Worm (Caenorhabditis elegans) whole organism, mixed stage, embryonic: ENCODE results near the gene cpr-1.

Experiments used
- lin-13 ChIP-seq: fragments of 150-350 bp; optimal IDR thresholded peaks from 2 replicates; lab custom pipeline; 2014; ENCODE audit warnings: missing biosample characterization, missing genetic modification characterization
- mep-1 ChIP-seq: fragments of 150-350 bp; optimal IDR thresholded peaks from 2 replicates; lab custom pipeline; 2017; ENCODE audit warnings: missing biosample characterization, missing genetic modification reagents, missing genetic modification characterization, inconsistent platforms
- sem-2 ChIP-seq: fragments of 200-800 bp; sonication (Bioruptor generic); optimal IDR thresholded peaks from 2 replicates; lab custom pipeline; 2018; ENCODE audit warnings: mild to moderate bottlenecking, missing genetic modification characterization, missing compliant biosample characterization
- ztf-11 ChIP-seq: fragments of 150-350 bp; optimal IDR thresholded peaks from 2 replicates; lab custom pipeline; 2014; ENCODE audit warnings: missing biosample characterization, missing genetic modification characterization

DNA sequence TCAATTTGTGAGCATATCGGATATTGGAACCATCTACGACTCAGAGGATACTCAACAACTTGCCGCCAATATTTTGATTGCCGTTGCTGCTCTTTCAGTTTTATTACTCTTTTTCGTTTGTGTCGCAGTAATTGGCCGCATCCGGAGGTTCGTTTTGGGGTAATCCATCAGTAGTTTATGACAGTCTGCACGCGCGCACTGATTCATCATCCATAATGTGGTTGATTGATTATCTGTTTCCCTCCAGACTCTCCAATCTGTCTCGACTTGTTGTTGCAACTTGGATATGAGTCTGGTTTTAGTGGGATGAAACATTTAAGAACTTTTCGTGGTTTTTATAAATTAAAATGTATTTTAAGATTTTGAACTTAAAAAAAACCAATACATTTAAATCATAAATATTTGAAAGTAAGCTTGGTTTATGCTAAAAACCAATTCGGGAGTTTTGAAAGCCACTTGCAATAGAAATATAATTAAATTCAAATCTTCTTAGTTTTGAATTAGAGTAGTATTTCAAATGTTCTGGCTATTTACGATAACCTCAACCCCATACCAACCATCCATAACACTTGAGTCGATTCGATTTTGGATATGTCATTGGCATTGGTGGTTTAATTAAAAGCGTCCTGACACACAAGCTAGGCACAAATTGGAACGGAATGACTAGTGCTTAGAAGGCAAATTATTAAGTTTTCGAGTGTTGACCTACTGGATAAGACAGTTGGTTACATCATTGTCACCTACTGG, 15.1 kb upstream of the cpr-1 start:
- TF ChIP-seq ztf-11 (tag; lab: Kevin White, UChicago) (no peak), mep-1 (no peak), sem-2 (GFP tag; lab: Kevin White, UChicago) (no peak), lin-13 (tag; lab: Kevin White, UChicago) (no peak)
